Worm (Caenorhabditis elegans): ENCODE data around the gene F41C3.11.

F41C3.11 gene

ce11 chrII:4739984-4740462 is 6.3 kb upstream of the F41C3.11 start, which contains the start of gene eas-1:
Gene eas-1, plus strand, starts transcription at chrII:4740412.
- peak; percentile 8 for TF ChIP-seq pax-1 (tag; optimal IDR thresholded peaks at IDR 0.05)
- peak; percentile 77 for TF ChIP-seq mec-3 (tag; optimal IDR thresholded peaks at IDR 0.05; ENCODE audit: borderline replicate concordance)
- peak; percentile 83 for TF ChIP-seq hlh-30 (tag; optimal IDR thresholded peaks at IDR 0.05; ENCODE audit: insufficient read depth)
- peak; percentile 89 for TF ChIP-seq ceh-2 (tag; optimal IDR thresholded peaks at IDR 0.05)
- TF ChIP-seq ceh-31 (tag; optimal IDR thresholded peaks at IDR 0.05) = peak; percentile 96
- peak; percentile 17 for TF ChIP-seq ceh-18 (tag; optimal IDR thresholded peaks at IDR 0.05)
- TF ChIP-seq sox-2 (GFP tag; IDR thresholded peaks at IDR 0.05) = no peak
- peak; percentile 13 for TF ChIP-seq hlh-15 (tag; optimal IDR thresholded peaks at IDR 0.05)
- TF ChIP-seq elt-4 (tag; optimal IDR thresholded peaks at IDR 0.05) = no peak
- TF ChIP-seq unc-42 (tag; optimal IDR thresholded peaks at IDR 0.05) = peak; percentile 50
- no peak for TF ChIP-seq ahr-1 (tag; optimal IDR thresholded peaks at IDR 0.05)
- TF ChIP-seq fkh-10 (GFP tag; optimal IDR thresholded peaks at IDR 0.05) = no peak
- TF ChIP-seq ref-2 (tag; optimal IDR thresholded peaks at IDR 0.05) = peak; percentile 86
- TF ChIP-seq C38D4.7 (GFP tag; optimal IDR thresholded peaks at IDR 0.05) = no peak
- TF ChIP-seq unc-3 (GFP tag; conservative IDR thresholded peaks at IDR 0.05) = no peak
- TF ChIP-seq unc-3 (tag; optimal IDR thresholded peaks at IDR 0.05) = peak; percentile 21
- TF ChIP-seq unc-86 (tag; optimal IDR thresholded peaks at IDR 0.05) = peak; percentile 5
- peak; percentile 86 for TF ChIP-seq ets-4 (tag; optimal IDR thresholded peaks at IDR 0.05)
- peak; percentile 24 for TF ChIP-seq ceh-34 (tag; optimal IDR thresholded peaks at IDR 0.05)
- peak; percentile 65 for TF ChIP-seq ceh-14 (tag; optimal IDR thresholded peaks at IDR 0.05)
- peak; percentile 1 for TF ChIP-seq sdc-2 (tag; optimal IDR thresholded peaks at IDR 0.05)
- TF ChIP-seq hlh-8 (tag; optimal IDR thresholded peaks at IDR 0.05) = peak; percentile 88
- TF ChIP-seq F13H6.1 (tag; optimal IDR thresholded peaks at IDR 0.05) = peak; percentile 54
- peak; percentile 64 for TF ChIP-seq eyg-1 (tag; optimal IDR thresholded peaks at IDR 0.05)
- TF ChIP-seq nhr-11 (tag; optimal IDR thresholded peaks at IDR 0.05) = no peak
- peak; percentile 93 for TF ChIP-seq tbx-7 (tag; optimal IDR thresholded peaks at IDR 0.05)
- no peak for TF ChIP-seq syd-9 (tag; optimal IDR thresholded peaks at IDR 0.05)
- peak; percentile 59 for TF ChIP-seq lim-6 (tag; optimal IDR thresholded peaks at IDR 0.05)
- peak; percentile 9 for TF ChIP-seq ttx-3 (tag; optimal IDR thresholded peaks at IDR 0.05)
- TF ChIP-seq pqm-1 (tag; optimal IDR thresholded peaks at IDR 0.05) = peak; percentile 46
- peak; percentile 92 for TF ChIP-seq elt-2 (tag; optimal IDR thresholded peaks at IDR 0.05)
- TF ChIP-seq tbx-2 (tag; optimal IDR thresholded peaks at IDR 0.05) = peak; percentile 89
- peak; percentile 30 for TF ChIP-seq unc-55 (GFP tag; optimal IDR thresholded peaks at IDR 0.05)
- peak; percentile 34 for TF ChIP-seq ceh-6 (GFP tag; optimal IDR thresholded peaks at IDR 0.05)
- peak; percentile 19 for TF ChIP-seq madf-2 (tag; optimal IDR thresholded peaks at IDR 0.05)
- TF ChIP-seq rnt-1 (tag; optimal IDR thresholded peaks at IDR 0.05) = peak; percentile 91
- TF ChIP-seq fkh-6 (tag; optimal IDR thresholded peaks at IDR 0.05) = peak; percentile 34
- peak; percentile 98 for TF ChIP-seq C08G9.2 (tag; optimal IDR thresholded peaks at IDR 0.05)
- TF ChIP-seq ceh-9 (tag; optimal IDR thresholded peaks at IDR 0.05) = no peak
- peak; percentile 48 for TF ChIP-seq nfya-1 (tag; optimal IDR thresholded peaks at IDR 0.05)
- peak; percentile 74 for TF ChIP-seq zip-5 (tag; optimal IDR thresholded peaks at IDR 0.05)
- no peak for TF ChIP-seq ceh-22 (tag; optimal IDR thresholded peaks at IDR 0.05)

- TF ChIP-seq ceh-14 (tag; optimal IDR thresholded peaks at IDR 0.05) (no peak), madf-2 (tag; optimal IDR thresholded peaks at IDR 0.05) (no peak), K02D7.2 (tag; optimal IDR thresholded peaks at IDR 0.05) (no peak), hlh-15 (tag; optimal IDR thresholded peaks at IDR 0.05) (no peak), pha-4 (tag; optimal IDR thresholded peaks at IDR 0.05) (no peak)
These were observed 3.6 kb upstream of the F41C3.11 start, which contains the start of gene ctsa-1.1 for ce11 chrII:4737348-4737747. Gene ctsa-1.1, plus strand, starts transcription at chrII:4737648.
